Fruit fly (Drosophila melanogaster) whole organism, embryonic: Measurements from ENCODE around the gene QIL1.

Experiments used
- Blimp-1 ChIP-seq: fragments of 200-800 bp; sonication (Bioruptor generic); optimal IDR thresholded peaks from 3 replicates; lab custom pipeline; 2018; ENCODE audit warnings: missing biosample characterization, missing genetic modification characterization, mild to moderate bottlenecking, moderate library complexity, missing genetic modification reagents
- CG11504 ChIP-seq: fragments of 200-800 bp; sonication (Bioruptor generic); optimal IDR thresholded peaks from 3 replicates; lab custom pipeline; 2019; ENCODE audit warnings: missing biosample characterization, mild to moderate bottlenecking, missing genetic modification characterization, moderate library complexity
- CG5245 ChIP-seq: fragments of 200-800 bp; sonication (Bioruptor generic); optimal IDR thresholded peaks from 3 replicates; lab custom pipeline; 2016; ENCODE audit warnings: missing biosample characterization, missing genetic modification characterization
- Myb ChIP-seq: fragments of 200-800 bp; sonication (Bioruptor generic); optimal IDR thresholded peaks from 2 replicates; lab custom pipeline; 2016; ENCODE audit warnings: missing biosample characterization, missing genetic modification characterization
- fd96Cb ChIP-seq: fragments of 200-800 bp; sonication (Bioruptor generic); optimal IDR thresholded peaks from 2 replicates; lab custom pipeline; 2018; ENCODE audit warnings: missing biosample characterization, mild to moderate bottlenecking, missing genetic modification characterization, moderate library complexity
- insv ChIP-seq, 2 experiments: fragments of 200-800 bp; sonication (Bioruptor generic); optimal IDR thresholded peaks; 3 replicates each; lab custom pipeline; 2016 to 2018; ENCODE audit warnings: missing biosample characterization in 2 of 2, missing genetic modification characterization in 2 of 2
- pita ChIP-seq: fragments of 200-800 bp; sonication (Bioruptor generic); optimal IDR thresholded peaks from 2 replicates; lab custom pipeline; 2017; ENCODE audit warnings: missing biosample characterization, mild to moderate bottlenecking, missing genetic modification characterization

DNA sequence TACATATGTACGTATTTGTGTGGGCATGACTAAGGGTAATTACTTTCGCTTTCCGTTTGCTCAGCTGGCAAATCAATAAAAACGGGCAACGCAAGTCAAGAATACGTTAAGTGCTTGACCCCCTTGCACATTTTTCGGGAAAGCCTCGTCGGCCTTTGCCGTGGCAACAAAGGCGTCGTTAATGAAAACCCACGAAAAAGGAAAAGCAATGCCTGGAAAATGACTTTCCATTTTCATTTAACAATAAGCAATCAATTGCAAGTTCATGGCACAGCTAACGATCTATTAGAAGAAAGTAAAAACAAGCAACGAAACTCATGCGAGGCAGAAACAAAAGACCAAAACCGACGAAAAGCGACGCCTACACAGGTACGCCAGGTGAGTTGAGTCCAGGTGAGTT is 30.3 kb downstream of the QIL1 start:
- TF ChIP-seq insv (GFP tag; optimal IDR thresholded peaks at IDR 0.05; lab: Kevin White, UChicago) = no peak
- no peak for TF ChIP-seq CG11504 (tag; lab: Kevin White, UChicago)
- TF ChIP-seq Myb (GFP tag; lab: Kevin White, UChicago) = no peak
- TF ChIP-seq pita (GFP tag; lab: Kevin White, UChicago) = no peak
- TF ChIP-seq Blimp-1 (GFP tag; lab: Kevin White, UChicago) = peak; percentile 95
- no peak for TF ChIP-seq CG5245
- TF ChIP-seq fd96Cb (tag; lab: Kevin White, UChicago) = no peak
